Worm (Caenorhabditis elegans) whole organism, young adult: Measurements from ENCODE around the gene cpr-1.

Experiments
- B0019.2 ChIP-seq: fragments of 200-800 bp; sonication (Bioruptor generic); conservative IDR thresholded peaks from 2 replicates; pipeline ENCODE4 v1.3.6; 2022; ENCODE audit warnings: missing genetic modification reagents, missing genetic modification characterization, missing compliant biosample characterization
- B0261.1 ChIP-seq: sonication (generic microtip); optimal IDR thresholded peaks from 2 replicates; lab custom pipeline; 2016; ENCODE audit warnings: mild to moderate bottlenecking, missing genetic modification characterization, moderate library complexity, missing compliant biosample characterization
- B0336.3 ChIP-seq: fragments of 200-800 bp; sonication (Bioruptor generic); IDR thresholded peaks from 2 replicates; pipeline ENCODE4 v1.3.6; 2022; ENCODE audit warnings: missing genetic modification characterization, missing compliant biosample characterization
- F10E7.11 ChIP-seq: sonication (generic microtip); optimal IDR thresholded peaks from 2 replicates; lab custom pipeline; 2017; ENCODE audit warnings: mild to moderate bottlenecking, missing genetic modification characterization, moderate library complexity, missing compliant biosample characterization
- F55B11.4 ChIP-seq: sonication (generic microtip); optimal IDR thresholded peaks from 2 replicates; lab custom pipeline; 2016; ENCODE audit warnings: missing compliant biosample characterization, missing genetic modification characterization, borderline replicate concordance; ENCODE audit not compliant: insufficient read depth
- F57A8.1 ChIP-seq: fragments of 200-800 bp; sonication (Bioruptor generic); optimal IDR thresholded peaks from 2 replicates; lab custom pipeline; 2018; ENCODE audit warnings: mild to moderate bottlenecking, missing genetic modification characterization, moderate library complexity, missing compliant biosample characterization
- K11D2.4 ChIP-seq: fragments of 200-800 bp; sonication (Bioruptor generic); IDR thresholded peaks from 2 replicates; pipeline ENCODE4 v1.3.6; 2022; ENCODE audit warnings: missing genetic modification reagents, missing genetic modification characterization, missing compliant biosample characterization
- T26A5.8 ChIP-seq: sonication (generic microtip); optimal IDR thresholded peaks from 2 replicates; lab custom pipeline; 2016; ENCODE audit warnings: missing genetic modification characterization, missing compliant biosample characterization
- Y79H2A.3 ChIP-seq: fragments of 200-800 bp; sonication (Bioruptor generic); conservative IDR thresholded peaks from 2 replicates; pipeline ENCODE4 v1.3.6; 2022; ENCODE audit warnings: missing genetic modification reagents, missing genetic modification characterization, missing compliant biosample characterization
- aptf-3 ChIP-seq: fragments of 200-800 bp; sonication (Bioruptor generic); IDR thresholded peaks from 2 replicates; pipeline ENCODE4 v1.3.6; 2022; ENCODE audit warnings: missing genetic modification characterization, missing compliant biosample characterization
- atf-7 ChIP-seq: sonication (generic microtip); optimal IDR thresholded peaks from 2 replicates; lab custom pipeline; 2017; ENCODE audit warnings: mild to moderate bottlenecking, missing genetic modification characterization, missing compliant biosample characterization
- attf-5 ChIP-seq: fragments of 200-800 bp; sonication (Bioruptor generic); optimal IDR thresholded peaks from 2 replicates; lab custom pipeline; 2018; ENCODE audit warnings: mild to moderate bottlenecking, missing genetic modification characterization, missing compliant biosample characterization
- ceh-100 ChIP-seq: fragments of 200-800 bp; sonication (Bioruptor generic); IDR thresholded peaks from 2 replicates; pipeline ENCODE4 v1.3.6; 2022; ENCODE audit warnings: missing genetic modification reagents, missing genetic modification characterization, missing compliant biosample characterization
- ceh-91 ChIP-seq: fragments of 200-800 bp; sonication (Bioruptor generic); IDR thresholded peaks from 2 replicates; pipeline ENCODE4 v1.3.6; 2022; ENCODE audit warnings: missing genetic modification reagents, missing genetic modification characterization, missing compliant biosample characterization
- dpff-1 ChIP-seq: sonication (generic microtip); optimal IDR thresholded peaks from 2 replicates; lab custom pipeline; 2017; ENCODE audit warnings: mild to moderate bottlenecking, missing genetic modification characterization, missing compliant biosample characterization
- ekl-4 ChIP-seq: fragments of 200-800 bp; sonication (Bioruptor generic); IDR thresholded peaks from 2 replicates; pipeline ENCODE4 v1.3.6; 2022; ENCODE audit warnings: missing genetic modification reagents, missing genetic modification characterization, missing compliant biosample characterization
- ets-4 ChIP-seq: fragments of 200-800 bp; sonication (Bioruptor generic); optimal IDR thresholded peaks from 2 replicates; lab custom pipeline; 2018; ENCODE audit warnings: mild to moderate bottlenecking, missing genetic modification characterization, missing compliant biosample characterization
- fkh-3 ChIP-seq: sonication (generic microtip); optimal IDR thresholded peaks from 2 replicates; lab custom pipeline; 2016; ENCODE audit warnings: mild to moderate bottlenecking, missing genetic modification characterization, missing compliant biosample characterization
- gei-17 ChIP-seq: fragments of 200-800 bp; sonication (Bioruptor generic); optimal IDR thresholded peaks from 2 replicates; lab custom pipeline; 2018; ENCODE audit warnings: mild to moderate bottlenecking, missing genetic modification characterization, missing compliant biosample characterization
- hmg-1.2 ChIP-seq: fragments of 200-800 bp; sonication (Bioruptor generic); IDR thresholded peaks from 2 replicates; pipeline ENCODE4 v1.3.6; 2022; ENCODE audit warnings: missing genetic modification reagents, missing genetic modification characterization, missing compliant biosample characterization
- hsf-1 ChIP-seq: fragments of 200-800 bp; sonication (Bioruptor generic); IDR thresholded peaks from 2 replicates; pipeline ENCODE4 v1.3.6; 2022; ENCODE audit warnings: missing genetic modification reagents, missing genetic modification characterization, missing compliant biosample characterization
- lir-1 ChIP-seq: fragments of 200-800 bp; sonication (Bioruptor generic); conservative IDR thresholded peaks from 2 replicates; pipeline ENCODE4 v1.3.6; 2022; ENCODE audit warnings: missing genetic modification reagents, missing genetic modification characterization, missing compliant biosample characterization
- lsl-1 ChIP-seq: fragments of 200-800 bp; sonication (Bioruptor generic); optimal IDR thresholded peaks from 2 replicates; lab custom pipeline; 2018; ENCODE audit warnings: mild to moderate bottlenecking, missing genetic modification characterization, moderate library complexity, missing compliant biosample characterization
- madf-10 ChIP-seq: sonication (generic microtip); optimal IDR thresholded peaks from 2 replicates; lab custom pipeline; 2016; ENCODE audit warnings: mild to moderate bottlenecking, missing genetic modification characterization, missing compliant biosample characterization
- madf-3 ChIP-seq: fragments of 200-800 bp; sonication (Bioruptor generic); IDR thresholded peaks from 2 replicates; pipeline ENCODE4 v1.3.6; 2022; ENCODE audit warnings: missing genetic modification reagents, missing genetic modification characterization, missing compliant biosample characterization
- madf-6 ChIP-seq: fragments of 200-800 bp; sonication (Bioruptor generic); IDR thresholded peaks from 2 replicates; pipeline ENCODE4 v1.3.6; 2022; ENCODE audit warnings: missing genetic modification reagents, missing genetic modification characterization, missing compliant biosample characterization
- nfya-1 ChIP-seq: sonication (generic microtip); optimal IDR thresholded peaks from 2 replicates; lab custom pipeline; 2017; ENCODE audit warnings: antibody characterized with exemption, missing compliant biosample characterization, missing genetic modification characterization, borderline replicate concordance; ENCODE audit not compliant: insufficient read depth
- nfyb-1 ChIP-seq: fragments of 200-800 bp; sonication (Bioruptor generic); IDR thresholded peaks from 2 replicates; pipeline ENCODE4 v1.3.6; 2022; ENCODE audit warnings: missing genetic modification reagents, missing genetic modification characterization, missing compliant biosample characterization
- nhr-120 ChIP-seq: fragments of 200-800 bp; sonication (Bioruptor generic); IDR thresholded peaks from 2 replicates; pipeline ENCODE4 v1.3.6; 2022; ENCODE audit warnings: missing genetic modification characterization, missing compliant biosample characterization
- nhr-80 ChIP-seq: sonication (generic microtip); optimal IDR thresholded peaks from 2 replicates; lab custom pipeline; 2016; ENCODE audit warnings: missing genetic modification characterization, missing compliant biosample characterization
- rcor-1 ChIP-seq: fragments of 200-800 bp; sonication (Bioruptor generic); IDR thresholded peaks from 2 replicates; pipeline ENCODE4 v1.3.6; 2022; ENCODE audit warnings: missing genetic modification reagents, missing genetic modification characterization, missing compliant biosample characterization
- repo-1 ChIP-seq: sonication (generic microtip); optimal IDR thresholded peaks from 2 replicates; lab custom pipeline; 2017; ENCODE audit warnings: mild to moderate bottlenecking, missing genetic modification characterization, missing compliant biosample characterization
- rpc-1 ChIP-seq, 2 experiments: fragments of 150-350 bp in 1 of 2; sonication (generic microtip) in 1 of 2; optimal IDR thresholded peaks; 2 replicates each; lab custom pipeline; 2014 to 2018; ENCODE audit warnings: missing biosample characterization in 1 of 2, missing genetic modification characterization in 1 of 2, missing genetic modification reagents in 1 of 2, missing genotype in 1 of 2
- ztf-25 ChIP-seq: fragments of 200-800 bp; sonication (Bioruptor generic); IDR thresholded peaks from 2 replicates; pipeline ENCODE4 v1.3.6; 2022; ENCODE audit warnings: missing genetic modification reagents, missing genetic modification characterization, missing compliant biosample characterization
- ztf-26 ChIP-seq: sonication (generic microtip); optimal IDR thresholded peaks from 2 replicates; lab custom pipeline; 2017; ENCODE audit warnings: missing genetic modification characterization, missing compliant biosample characterization
- ztf-28 ChIP-seq: fragments of 200-800 bp; sonication (Bioruptor generic); IDR thresholded peaks from 2 replicates; pipeline ENCODE4 v1.3.6; 2022; ENCODE audit warnings: missing genetic modification reagents, missing genetic modification characterization, missing compliant biosample characterization

Gene cpr-1

ce11 chrV:12004501-12004940 lies 29.2 kb downstream of the cpr-1 start (continued):
- TF ChIP-seq repo-1 (tag; lab: Kevin White, UChicago) (peak; percentile 78), hsf-1 (0 out of 2 replicates have a peak, but pooled peaks have one; percentile 41), ekl-4 (GFP tag; lab: Robert Waterston, UW) (peak; percentile 82), madf-6 (GFP tag; lab: Robert Waterston, UW) (peak; percentile 40; the same call in 1 of the 2 replicates), madf-10 (tag; lab: Kevin White, UChicago) (peak; percentile 64), ztf-25 (GFP tag; lab: Robert Waterston, UW) (no peak), gei-17 (GFP tag; lab: Kevin White, UChicago) (peak; percentile 28), nhr-120 (no peak), B0336.3 (GFP tag; lab: Robert Waterston, UW) (peak; percentile 83), ztf-26 (peak; percentile 3), hmg-1.2 (peak; percentile 26; the same call in 1 of the 2 replicates), lsl-1 (GFP tag; lab: Kevin White, UChicago) (no peak), ets-4 (GFP tag; lab: Kevin White, UChicago) (no peak), Y79H2A.3 (0 out of 2 replicates have a peak, but pooled peaks have one; percentile 8), K11D2.4 (GFP tag; lab: Robert Waterston, UW) (no peak)

- TF ChIP-seq ekl-4 (GFP tag; lab: Robert Waterston, UW), result no peak
- TF ChIP-seq ztf-28 (GFP tag; lab: Robert Waterston, UW), result no peak
- no peak for TF ChIP-seq F10E7.11 (tag; lab: Kevin White, UChicago)
- TF ChIP-seq aptf-3 (GFP tag; lab: Robert Waterston, UW), result no peak
- TF ChIP-seq attf-5 (GFP tag; lab: Kevin White, UChicago), result no peak
- TF ChIP-seq repo-1 (tag; lab: Kevin White, UChicago), result no peak
- TF ChIP-seq rcor-1, result no peak
- no peak for TF ChIP-seq atf-7 (tag; lab: Kevin White, UChicago)
- no peak for TF ChIP-seq nfya-1 (tag; lab: Kevin White, UChicago)
- TF ChIP-seq madf-3 (GFP tag; lab: Robert Waterston, UW), result no peak
- no peak for TF ChIP-seq ceh-91
- TF ChIP-seq lir-1, result no peak
Measured at ce11 chrV:12006495-12006894, 31.1 kb downstream of the cpr-1 start, which contains the start of gene F57F5.3. Gene F57F5.3, minus strand, starts transcription at chrV:12006595.

DNA sequence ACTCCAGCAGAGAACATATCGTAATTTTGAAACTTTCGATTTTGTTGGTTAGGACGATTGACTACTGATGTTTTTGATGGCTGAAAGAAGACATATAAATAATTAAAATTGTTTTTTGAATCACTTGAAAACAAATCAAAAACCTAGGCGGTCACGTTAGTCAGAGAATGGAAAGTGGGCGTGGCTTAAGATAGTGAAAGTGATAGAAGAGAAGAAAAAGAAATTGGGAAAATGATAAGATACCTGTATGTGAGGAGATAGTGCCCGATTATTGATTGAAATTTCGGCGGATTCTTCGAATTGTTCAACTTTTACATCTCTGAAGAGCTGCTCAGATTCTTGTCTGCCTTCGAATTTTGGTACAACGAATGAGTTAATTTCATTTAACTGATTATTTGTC lies 36.3 kb downstream of the cpr-1 start:
- TF ChIP-seq B0019.2 (GFP tag; lab: Robert Waterston, UW) (no peak), T26A5.8 (no peak), dpff-1 (tag; lab: Kevin White, UChicago) (no peak), rcor-1 (no peak), fkh-3 (tag; lab: Kevin White, UChicago) (no peak)

DNA sequence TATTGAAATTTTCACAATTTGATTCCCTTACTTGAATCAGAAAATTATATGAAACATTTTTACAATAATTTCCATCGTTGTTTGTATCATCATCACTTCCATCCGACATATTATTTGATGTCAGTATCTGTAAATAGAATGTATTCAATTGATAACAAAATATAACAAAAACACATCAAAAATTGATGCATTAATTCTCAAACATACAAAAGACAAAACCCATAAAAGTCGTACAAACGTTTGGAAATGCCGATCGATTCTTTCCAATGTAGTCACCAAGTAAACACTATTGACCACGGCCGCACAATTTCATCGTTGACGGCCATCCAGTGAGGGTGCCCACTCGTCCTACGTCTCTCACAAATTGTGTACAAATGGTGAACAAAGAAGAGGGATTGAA lies 37.9 kb downstream of the cpr-1 start, which contains the start of gene add-2:
add-2 (minus strand) TSS at position 109 of the 400 bp plus-strand sequence.
- peak; percentile 21 for TF ChIP-seq nhr-80 (tag; lab: Kevin White, UChicago)
- no peak for TF ChIP-seq B0261.1 (tag; lab: Kevin White, UChicago)
- no peak for TF ChIP-seq F57A8.1 (GFP tag; lab: Kevin White, UChicago)
- no peak for TF ChIP-seq ceh-100 (GFP tag; lab: Robert Waterston, UW)
- no peak for TF ChIP-seq F55B11.4 (tag; lab: Kevin White, UChicago)
- TF ChIP-seq gei-17 (GFP tag; lab: Kevin White, UChicago), result no peak
- TF ChIP-seq nfya-1 (tag; lab: Kevin White, UChicago), result no peak
- TF ChIP-seq rpc-1 (optimal IDR thresholded peaks at IDR 0.05; lab: Kevin White, UChicago), result no peak
- no peak for TF ChIP-seq rpc-1 (tag; optimal IDR thresholded peaks at IDR 0.05; lab: Kevin White, UChicago)
- TF ChIP-seq nfyb-1 (GFP tag; lab: Robert Waterston, UW), result no peak
- TF ChIP-seq, all 124 proteins: peak for 1
